Worm (Caenorhabditis elegans): Measurements from ENCODE around the gene ssp-34.

DNA sequence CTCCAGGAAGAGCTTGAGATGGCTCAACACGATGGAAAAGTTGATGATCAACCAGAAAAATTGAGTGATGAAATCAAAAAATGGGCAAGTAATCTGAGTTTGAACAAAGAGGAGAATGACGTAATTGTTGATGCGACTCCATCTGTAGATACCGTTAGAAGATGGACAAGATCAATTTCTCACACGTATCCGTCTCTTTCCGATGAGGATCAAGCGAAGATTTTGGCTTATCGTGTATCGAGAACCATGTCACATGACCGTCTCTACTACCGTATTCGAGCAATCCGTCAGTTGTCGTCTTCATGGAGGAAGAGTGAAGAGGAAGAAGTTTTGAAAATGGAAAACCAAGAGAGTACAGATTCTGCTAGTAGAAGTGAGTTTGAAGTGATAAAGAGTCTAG lies 20.3 kb downstream of the ssp-34 start:
- TF ChIP-seq aly-1 (tag; optimal IDR thresholded peaks at IDR 0.05) (no peak), pes-1 (GFP tag; IDR thresholded peaks at IDR 0.05) (no peak), hnd-1 (tag; optimal IDR thresholded peaks at IDR 0.05) (no peak), ama-1 (optimal IDR thresholded peaks at IDR 0.05) (no peak), F13C5.2 (tag; optimal IDR thresholded peaks at IDR 0.05) (no peak), hmg-4 (GFP tag; optimal IDR thresholded peaks at IDR 0.05) (no peak), ceh-36 (tag; optimal IDR thresholded peaks at IDR 0.05) (no peak), tbx-37 (GFP tag; conservative IDR thresholded peaks at IDR 0.05) (no peak), scrt-1 (GFP tag; IDR thresholded peaks at IDR 0.05) (no peak)
